Worm (Caenorhabditis elegans) whole organism, early embryonic: ENCODE data around the gene C18B10.6.

Experiments used
- B0310.2 ChIP-seq: sonication (generic microtip); optimal IDR thresholded peaks from 2 replicates; lab custom pipeline; 2016; ENCODE audit warnings: mild to moderate bottlenecking, missing genetic modification characterization, missing compliant biosample characterization
- F13C5.2 ChIP-seq: sonication (generic microtip); optimal IDR thresholded peaks from 2 replicates; lab custom pipeline; 2017; ENCODE audit warnings: mild to moderate bottlenecking, missing genetic modification characterization, inconsistent platforms, missing compliant biosample characterization
- ama-1 ChIP-seq: fragments of 150-350 bp; optimal IDR thresholded peaks from 2 replicates; lab custom pipeline; 2014
- ceh-36 ChIP-seq: sonication (generic microtip); optimal IDR thresholded peaks from 2 replicates; lab custom pipeline; 2016; ENCODE audit warnings: missing genetic modification characterization, inconsistent platforms, missing compliant biosample characterization
- ets-7 ChIP-seq: sonication (generic microtip); optimal IDR thresholded peaks from 2 replicates; lab custom pipeline; 2016; ENCODE audit warnings: missing genotype, missing genetic modification characterization, missing compliant biosample characterization
- flt-1 ChIP-seq: fragments of 200-800 bp; sonication (Bioruptor generic); IDR thresholded peaks from 2 replicates; pipeline ENCODE4 v1.3.6; 2022; ENCODE audit warnings: missing genetic modification characterization, missing compliant biosample characterization
- hmg-4 ChIP-seq: fragments of 200-800 bp; sonication (Bioruptor generic); optimal IDR thresholded peaks from 2 replicates; lab custom pipeline; 2018; ENCODE audit warnings: mild to moderate bottlenecking, missing genetic modification characterization, missing compliant biosample characterization
- hnd-1 ChIP-seq: sonication (generic microtip); optimal IDR thresholded peaks from 2 replicates; lab custom pipeline; 2016; ENCODE audit warnings: missing genetic modification characterization, missing compliant biosample characterization
- pes-1 ChIP-seq: fragments of 200-800 bp; sonication (Bioruptor generic); IDR thresholded peaks from 2 replicates; pipeline ENCODE4 v1.3.6; 2022; ENCODE audit warnings: missing genetic modification reagents, missing genetic modification characterization, missing compliant biosample characterization
- scrt-1 ChIP-seq: fragments of 200-800 bp; sonication (Bioruptor generic); IDR thresholded peaks from 2 replicates; pipeline ENCODE4 v1.3.6; 2022; ENCODE audit warnings: missing genetic modification characterization, missing compliant biosample characterization
- tra-4 ChIP-seq: sonication (generic microtip); optimal IDR thresholded peaks from 2 replicates; lab custom pipeline; 2017; ENCODE audit warnings: missing genetic modification characterization, missing compliant biosample characterization

- TF ChIP-seq ets-7 (tag; lab: Kevin White, UChicago) (no peak), B0310.2 (tag; lab: Kevin White, UChicago) (no peak), hmg-4 (no peak), ama-1 (lab: Kevin White, UChicago) (no peak), pes-1 (GFP tag; lab: Robert Waterston, UW) (no peak), F13C5.2 (tag; lab: Kevin White, UChicago) (no peak), scrt-1 (GFP tag; lab: Robert Waterston, UW) (no peak), flt-1 (GFP tag; lab: Robert Waterston, UW) (no peak), tra-4 (tag; lab: Kevin White, UChicago) (no peak), hnd-1 (no peak), ceh-36 (tag; lab: Kevin White, UChicago) (no peak)
Measured at ce11 chrV:7472815-7473214, 8.0 kb downstream of the C18B10.6 start, which contains the start of gene str-28.
